Fruit fly (Drosophila melanogaster) whole organism, embryonic: ENCODE results near the gene CG10333.
A peak's percentile ranks its signal among the peaks of the same experiment; 100 is the strongest.

ENCODE experiments used
- Atf6 ChIP-seq: fragments of 200-800 bp; sonication (Bioruptor generic); IDR thresholded peaks from 2 replicates; pipeline ENCODE4 v1.3.6; 2022; ENCODE audit warnings: missing biosample characterization, missing genetic modification characterization
- CG10543 ChIP-seq: fragments of 200-800 bp; sonication (Bioruptor generic); optimal IDR thresholded peaks from 3 replicates; lab custom pipeline; 2017; ENCODE audit warnings: missing biosample characterization, mild to moderate bottlenecking, missing genetic modification characterization, moderate library complexity
- CG12104 ChIP-seq: fragments of 200-800 bp; sonication (Bioruptor generic); optimal IDR thresholded peaks from 3 replicates; lab custom pipeline; 2016; ENCODE audit warnings: missing biosample characterization, missing genetic modification characterization
- CG12659 ChIP-seq: fragments of 200-800 bp; sonication (Bioruptor generic); optimal IDR thresholded peaks from 3 replicates; lab custom pipeline; 2017; ENCODE audit warnings: mild to moderate bottlenecking, missing biosample characterization, missing genetic modification reagents, missing genetic modification characterization
- CG14014 ChIP-seq: fragments of 200-800 bp; sonication (Bioruptor generic); IDR thresholded peaks from 2 replicates; pipeline ENCODE4 v1.3.6; 2022; ENCODE audit warnings: missing biosample characterization, missing genetic modification characterization
- CG17829 ChIP-seq: fragments of 200-800 bp; optimal IDR thresholded peaks from 2 replicates; lab custom pipeline; 2019; ENCODE audit warnings: missing biosample characterization, mild to moderate bottlenecking, missing genetic modification characterization, moderate library complexity
- CG18262 ChIP-seq: fragments of 200-800 bp; optimal IDR thresholded peaks from 3 replicates; lab custom pipeline; 2019; ENCODE audit warnings: missing biosample characterization, mild to moderate bottlenecking, missing genetic modification characterization, moderate library complexity
- CG18476 ChIP-seq: fragments of 200-800 bp; sonication (Bioruptor generic); optimal IDR thresholded peaks from 2 replicates; lab custom pipeline; 2016; ENCODE audit warnings: missing biosample characterization, mild to moderate bottlenecking, missing genetic modification characterization
- CG18599 ChIP-seq: fragments of 200-800 bp; sonication (Bioruptor generic); optimal IDR thresholded peaks from 3 replicates; lab custom pipeline; 2017; ENCODE audit warnings: missing biosample characterization, missing genetic modification characterization, mild to moderate bottlenecking, moderate library complexity, missing genetic modification reagents
- CG2120 ChIP-seq: fragments of 200-800 bp; sonication (Bioruptor generic); optimal IDR thresholded peaks from 3 replicates; lab custom pipeline; 2016; ENCODE audit warnings: missing biosample characterization, missing genetic modification characterization
- CG30431 ChIP-seq: fragments of 200-800 bp; sonication (Bioruptor generic); optimal IDR thresholded peaks from 2 replicates; lab custom pipeline; 2017; ENCODE audit warnings: missing biosample characterization, missing genetic modification characterization
- CG3065 ChIP-seq: fragments of 200-800 bp; sonication (Bioruptor generic); optimal IDR thresholded peaks from 2 replicates; lab custom pipeline; 2016; ENCODE audit warnings: missing biosample characterization, missing genetic modification characterization
- CG5953 ChIP-seq: fragments of 200-800 bp; sonication (Bioruptor generic); IDR thresholded peaks from 2 replicates; pipeline ENCODE4 v1.3.6; 2022; ENCODE audit warnings: missing biosample characterization, missing genetic modification characterization
- CG6689 ChIP-seq: fragments of 200-800 bp; sonication (Bioruptor generic); IDR thresholded peaks from 2 replicates; pipeline ENCODE4 v1.3.6; 2022; ENCODE audit warnings: missing biosample characterization, missing genetic modification characterization
- CG7786 ChIP-seq: fragments of 200-800 bp; sonication (Bioruptor generic); optimal IDR thresholded peaks from 2 replicates; lab custom pipeline; 2016; ENCODE audit warnings: missing biosample characterization, missing genetic modification characterization
- CG7987 ChIP-seq: fragments of 200-800 bp; sonication (Bioruptor generic); optimal IDR thresholded peaks from 2 replicates; lab custom pipeline; 2018; ENCODE audit warnings: missing biosample characterization, mild to moderate bottlenecking, missing genetic modification characterization, moderate library complexity
- CG8281 ChIP-seq: fragments of 200-800 bp; sonication (Bioruptor generic); optimal IDR thresholded peaks from 2 replicates; lab custom pipeline; 2018; ENCODE audit warnings: missing biosample characterization, mild to moderate bottlenecking, missing genetic modification characterization, moderate library complexity
- CG8478 ChIP-seq: fragments of >200 bp; optimal IDR thresholded peaks from 2 replicates; lab custom pipeline; 2018
- CG8924 ChIP-seq: fragments of 200-800 bp; optimal IDR thresholded peaks from 3 replicates; lab custom pipeline; 2019; ENCODE audit warnings: missing biosample characterization, mild to moderate bottlenecking, missing genetic modification characterization, moderate library complexity
- CrebB ChIP-seq: fragments of 200-800 bp; sonication (Bioruptor generic); optimal IDR thresholded peaks from 3 replicates; lab custom pipeline; 2018; ENCODE audit warnings: missing biosample characterization, mild to moderate bottlenecking, missing genetic modification characterization
- Dfd ChIP-seq, 2 experiments: fragments of >200 bp; optimal IDR thresholded peaks; 2 replicates each; lab custom pipeline; 2017; ENCODE audit warnings: missing biosample characterization in 2 of 2, missing genetic modification characterization in 2 of 2
- Doc3 ChIP-seq: fragments of 200-800 bp; sonication (Bioruptor generic); IDR thresholded peaks from 3 replicates; pipeline ENCODE4 v1.3.6; 2022; ENCODE audit warnings: missing biosample characterization, missing genetic modification characterization; ENCODE audit not compliant: partially characterized antibody
- Drgx ChIP-seq: fragments of 200-800 bp; sonication (Bioruptor generic); IDR thresholded peaks from 2 replicates; pipeline ENCODE4 v1.3.6; 2022; ENCODE audit warnings: missing biosample characterization, missing genetic modification characterization
- HLH4C ChIP-seq: fragments of 200-800 bp; sonication (Bioruptor generic); IDR thresholded peaks from 3 replicates; pipeline ENCODE4 v1.3.6; 2022; ENCODE audit warnings: missing biosample characterization, missing genetic modification characterization; ENCODE audit not compliant: partially characterized antibody
- Hey ChIP-seq: fragments of 200-800 bp; sonication (Bioruptor generic); optimal IDR thresholded peaks from 3 replicates; lab custom pipeline; 2018; ENCODE audit warnings: missing biosample characterization, mild to moderate bottlenecking, missing genetic modification characterization
- Hmr ChIP-seq: fragments of 200-800 bp; sonication (Bioruptor generic); optimal IDR thresholded peaks from 3 replicates; lab custom pipeline; 2017; ENCODE audit warnings: mild to moderate bottlenecking, missing biosample characterization, missing genetic modification reagents, missing genetic modification characterization
- Hr3 ChIP-seq: fragments of 200-800 bp; sonication (Bioruptor generic); optimal IDR thresholded peaks from 3 replicates; lab custom pipeline; 2016; ENCODE audit warnings: missing biosample characterization, missing genetic modification characterization
- Hr39 ChIP-seq: fragments of >200 bp; optimal IDR thresholded peaks from 2 replicates; lab custom pipeline; 2017
- MTF-1 ChIP-seq: fragments of 200-800 bp; sonication (Bioruptor generic); optimal IDR thresholded peaks from 2 replicates; lab custom pipeline; 2018; ENCODE audit warnings: missing biosample characterization, mild to moderate bottlenecking, missing genetic modification characterization, borderline replicate concordance
- Oaz ChIP-seq: fragments of 200-800 bp; sonication (Bioruptor generic); IDR thresholded peaks from 2 replicates; pipeline ENCODE4 v1.3.6; 2022; ENCODE audit warnings: missing biosample characterization, missing genetic modification characterization
- Side ChIP-seq: fragments of 200-800 bp; sonication (Bioruptor generic); optimal IDR thresholded peaks from 2 replicates; lab custom pipeline; 2016; ENCODE audit warnings: missing biosample characterization, missing genetic modification characterization
- Ssrp ChIP-seq: fragments of 200-800 bp; sonication (Bioruptor generic); optimal IDR thresholded peaks from 2 replicates; lab custom pipeline; 2018; ENCODE audit warnings: missing biosample characterization, mild to moderate bottlenecking, missing genetic modification characterization, moderate library complexity
- Xbp1 ChIP-seq: fragments of 200-800 bp; sonication (Bioruptor generic); optimal IDR thresholded peaks from 3 replicates; lab custom pipeline; 2016; ENCODE audit warnings: missing biosample characterization, mild to moderate bottlenecking, missing genetic modification characterization
- ap ChIP-seq: fragments of 200-800 bp; sonication (Bioruptor generic); IDR thresholded peaks from 2 replicates; pipeline ENCODE4 v1.3.6; 2022; ENCODE audit warnings: missing biosample characterization, missing genetic modification characterization
- bsh ChIP-seq, 2 experiments: fragments of 200-800 bp; sonication (Bioruptor generic); optimal IDR thresholded peaks; 2 replicates each; lab custom pipeline; 2017 to 2018; ENCODE audit warnings: mild to moderate bottlenecking in 2 of 2, missing biosample characterization in 2 of 2, missing genetic modification characterization in 2 of 2, moderate library complexity in 1 of 2
- ci ChIP-seq: fragments of 200-800 bp; sonication (Bioruptor generic); IDR thresholded peaks from 3 replicates; pipeline ENCODE4 v1.3.6; 2022; ENCODE audit warnings: missing biosample characterization, missing genetic modification characterization
- gcm2 ChIP-seq: fragments of 200-800 bp; sonication (Bioruptor generic); optimal IDR thresholded peaks from 2 replicates; lab custom pipeline; 2016; ENCODE audit warnings: missing biosample characterization, missing genetic modification characterization
- gro ChIP-seq: fragments of 200-800 bp; sonication (Bioruptor generic); optimal IDR thresholded peaks from 2 replicates; lab custom pipeline; 2016; ENCODE audit warnings: missing biosample characterization, missing genetic modification characterization
- her ChIP-seq: fragments of 200-800 bp; sonication (Bioruptor generic); optimal IDR thresholded peaks from 2 replicates; lab custom pipeline; 2016; ENCODE audit warnings: missing biosample characterization, missing genetic modification characterization
- mld ChIP-seq: fragments of 200-800 bp; sonication (Bioruptor generic); IDR thresholded peaks from 3 replicates; pipeline ENCODE4 v1.3.6; 2022; ENCODE audit warnings: missing biosample characterization, missing genetic modification characterization; ENCODE audit not compliant: partially characterized antibody
- nom ChIP-seq: fragments of 200-800 bp; sonication (Bioruptor generic); optimal IDR thresholded peaks from 2 replicates; lab custom pipeline; 2017; ENCODE audit warnings: missing biosample characterization, missing genetic modification characterization, mild to moderate bottlenecking, moderate library complexity, missing genetic modification reagents
- pb ChIP-seq: fragments of 200-800 bp; sonication (Bioruptor generic); optimal IDR thresholded peaks from 3 replicates; lab custom pipeline; 2016; ENCODE audit warnings: missing biosample characterization, missing genetic modification characterization
- pita ChIP-seq: fragments of 200-800 bp; sonication (Bioruptor generic); optimal IDR thresholded peaks from 2 replicates; lab custom pipeline; 2017; ENCODE audit warnings: missing biosample characterization, mild to moderate bottlenecking, missing genetic modification characterization
- ranshi ChIP-seq: fragments of 200-800 bp; sonication (Bioruptor generic); IDR thresholded peaks from 2 replicates; pipeline ENCODE4 v1.3.6; 2022; ENCODE audit warnings: missing biosample characterization, missing genetic modification characterization
- sc ChIP-seq, 3 experiments: fragments of >200 bp in 2 of 3; fragments of 200-800 bp in 1 of 3; sonication (Bioruptor generic) in 1 of 3; optimal IDR thresholded peaks; 2 replicates in 2 of 3; 3 replicates in 1 of 3; lab custom pipeline; 2017; ENCODE audit warnings: mild to moderate bottlenecking in 1 of 3, missing biosample characterization in 1 of 3, missing genetic modification characterization in 1 of 3, missing genetic modification reagents in 1 of 3
- schlank ChIP-seq: fragments of 200-800 bp; sonication (Bioruptor generic); optimal IDR thresholded peaks from 2 replicates; lab custom pipeline; 2018; ENCODE audit warnings: missing biosample characterization, mild to moderate bottlenecking, missing genetic modification characterization
- sna ChIP-seq: fragments of 200-800 bp; sonication (Bioruptor generic); IDR thresholded peaks from 2 replicates; pipeline ENCODE4 v1.3.6; 2022; ENCODE audit warnings: missing biosample characterization, missing genetic modification characterization; ENCODE audit not compliant: partially characterized antibody
- sug ChIP-seq: fragments of 200-800 bp; optimal IDR thresholded peaks from 2 replicates; lab custom pipeline; 2019; ENCODE audit warnings: missing biosample characterization, mild to moderate bottlenecking, missing genetic modification characterization, moderate library complexity
- vvl ChIP-seq: fragments of 200-800 bp; sonication (Bioruptor generic); IDR thresholded peaks from 2 replicates; pipeline ENCODE4 v1.3.6; 2022; ENCODE audit warnings: missing biosample characterization, missing genetic modification characterization
- wor ChIP-seq: fragments of 200-800 bp; sonication (Bioruptor generic); IDR thresholded peaks from 2 replicates; pipeline ENCODE4 v1.3.6; 2022; ENCODE audit warnings: missing biosample characterization, missing genetic modification characterization
- yki ChIP-seq: fragments of >200 bp; optimal IDR thresholded peaks from 3 replicates; lab custom pipeline; 2018

Gene CG10333

dm6 chr2L:18653328-18653675 lies 46.7 kb downstream of the CG10333 start (continued):
- no peak for TF ChIP-seq Hey (tag; lab: Kevin White, UChicago)
- TF ChIP-seq CG18599 (GFP tag; lab: Kevin White, UChicago) = peak; percentile 66
- TF ChIP-seq Hr3 (GFP tag; lab: Kevin White, UChicago) = peak; percentile 17
- TF ChIP-seq CG18476 (GFP tag; lab: Kevin White, UChicago) = peak; percentile 58
- TF ChIP-seq nom = no peak
- peak; percentile 39 for TF ChIP-seq her (GFP tag; lab: Kevin White, UChicago)
- TF ChIP-seq CG8478 (lab: Kevin White, UChicago) = no peak
- no peak for TF ChIP-seq sc (optimal IDR thresholded peaks at IDR 0.05; lab: Kevin White, UChicago)
- peak; percentile 16 for TF ChIP-seq sc (GFP tag; optimal IDR thresholded peaks at IDR 0.05; lab: Kevin White, UChicago)
- TF ChIP-seq Dfd (GFP tag; optimal IDR thresholded peaks at IDR 0.05; lab: Kevin White, UChicago) = no peak
- no peak for TF ChIP-seq CG30431 (GFP tag; lab: Kevin White, UChicago)
- TF ChIP-seq sna = no peak
- TF ChIP-seq CG12104 = peak; percentile 52
- no peak for TF ChIP-seq schlank (tag; lab: Kevin White, UChicago)
- peak; percentile 84 for TF ChIP-seq CG6689 (GFP tag; lab: Robert Waterston, UW)
- TF ChIP-seq vvl (GFP tag; lab: Robert Waterston, UW) = peak; percentile 91
- no peak for TF ChIP-seq pita
- TF ChIP-seq bsh (GFP tag; optimal IDR thresholded peaks at IDR 0.05; lab: Kevin White, UChicago) = peak in 1 of 2 experiments; percentile 76
- TF ChIP-seq HLH4C (GFP tag; lab: Robert Waterston, UW) = no peak
- peak; percentile 27 for TF ChIP-seq CG7987
- TF ChIP-seq gcm2 (GFP tag; lab: Kevin White, UChicago) = no peak
- peak; percentile 14 for TF ChIP-seq CG2120 (GFP tag; lab: Kevin White, UChicago)
- peak; percentile 26 for TF ChIP-seq gro (GFP tag; lab: Kevin White, UChicago)
- peak; percentile 78 for TF ChIP-seq Ssrp (tag; lab: Kevin White, UChicago)
- no peak for TF ChIP-seq Doc3 (GFP tag; lab: Robert Waterston, UW)
- peak; percentile 86 for TF ChIP-seq CG17829 (tag; lab: Kevin White, UChicago)
- no peak for TF ChIP-seq Atf6 (GFP tag; lab: Robert Waterston, UW)
- peak; percentile 77 for TF ChIP-seq Xbp1 (GFP tag; lab: Kevin White, UChicago)
- TF ChIP-seq ci (GFP tag; lab: Robert Waterston, UW) = peak; percentile 87
- peak; percentile 91 for TF ChIP-seq CG18262 (tag; lab: Kevin White, UChicago)
- TF ChIP-seq CG8281 = peak; percentile 37
- TF ChIP-seq Hmr (GFP tag; lab: Kevin White, UChicago) = no peak
- no peak for TF ChIP-seq sug (tag; lab: Kevin White, UChicago)
- peak; percentile 21 for TF ChIP-seq CG3065 (GFP tag; lab: Kevin White, UChicago)
- TF ChIP-seq MTF-1 (GFP tag; lab: Kevin White, UChicago) = peak; percentile 40
- peak; percentile 41 for TF ChIP-seq Drgx (GFP tag; lab: Robert Waterston, UW)
- TF ChIP-seq CG8924 (tag; lab: Kevin White, UChicago) = peak; percentile 68
- peak; percentile 36 for TF ChIP-seq CG12659 (GFP tag; lab: Kevin White, UChicago)
- peak; percentile 40 for TF ChIP-seq pb (GFP tag; lab: Kevin White, UChicago)
- TF ChIP-seq CG7786 (GFP tag; lab: Kevin White, UChicago) = no peak
- peak; percentile 56; the same call in 1 of the 2 replicates for TF ChIP-seq ranshi (GFP tag; lab: Robert Waterston, UW)
- TF ChIP-seq yki (lab: Kevin White, UChicago) = no peak
- TF ChIP-seq CrebB (tag; lab: Kevin White, UChicago) = no peak
- TF ChIP-seq CG10543 (GFP tag; lab: Kevin White, UChicago) = no peak
- no peak for TF ChIP-seq Oaz
- TF ChIP-seq CG14014 (GFP tag; lab: Robert Waterston, UW) = 0 out of 2 replicates have a peak, but pooled peaks have one; percentile 15
- TF ChIP-seq mld (GFP tag; lab: Robert Waterston, UW) = no peak
- TF ChIP-seq Side (GFP tag; lab: Kevin White, UChicago) = peak; percentile 52
- peak; percentile 22; the same call in 1 of the 2 replicates for TF ChIP-seq ap
- TF ChIP-seq Hr39 (lab: Kevin White, UChicago) = no peak
- peak; percentile 60 for TF ChIP-seq wor (GFP tag; lab: Robert Waterston, UW)
- peak; percentile 10; the same call in 1 of the 2 replicates for TF ChIP-seq CG5953 (GFP tag; lab: Robert Waterston, UW)
